Worm (Caenorhabditis elegans) whole organism, midembryonic: Measurements from ENCODE around the gene dct-15.

Source experiments
- flt-1 ChIP-seq: fragments of 200-800 bp; sonication (Bioruptor generic); IDR thresholded peaks from 2 replicates; pipeline ENCODE4 v1.3.6; 2022; ENCODE audit warnings: missing genetic modification characterization, missing compliant biosample characterization
- klf-2 ChIP-seq: fragments of 200-800 bp; sonication (Bioruptor generic); conservative IDR thresholded peaks from 2 replicates; pipeline ENCODE4 v1.3.6; 2022; ENCODE audit warnings: missing genetic modification reagents, missing genetic modification characterization, missing compliant biosample characterization
- ref-1 ChIP-seq: fragments of 200-800 bp; sonication (Bioruptor generic); conservative IDR thresholded peaks from 2 replicates; pipeline ENCODE4 v1.3.6; 2022; ENCODE audit warnings: missing genetic modification reagents, missing genetic modification characterization, missing compliant biosample characterization

- TF ChIP-seq klf-2 (GFP tag; lab: Robert Waterston, UW) (no peak), flt-1 (GFP tag; lab: Robert Waterston, UW) (no peak), ref-1 (no peak)
Measured at ce11 chrIV:9802711-9803110, 7.8 kb downstream of the dct-15 start, which contains the start of gene fat-3.
